Worm (Caenorhabditis elegans) whole organism, late embryonic: ENCODE measurements around the gene cox-18.

Experiments used
- C08G9.2 ChIP-seq: sonication (generic microtip); optimal IDR thresholded peaks from 2 replicates; lab custom pipeline; 2016; ENCODE audit warnings: mild to moderate bottlenecking, missing genetic modification characterization, moderate library complexity, missing compliant biosample characterization
- F13H6.1 ChIP-seq: sonication (generic microtip); optimal IDR thresholded peaks from 2 replicates; lab custom pipeline; 2016; ENCODE audit warnings: missing genetic modification characterization, missing compliant biosample characterization
- ahr-1 ChIP-seq: sonication (generic microtip); optimal IDR thresholded peaks from 2 replicates; lab custom pipeline; 2016; ENCODE audit warnings: missing genetic modification characterization, missing compliant biosample characterization
- ceh-14 ChIP-seq: sonication (generic microtip); optimal IDR thresholded peaks from 2 replicates; lab custom pipeline; 2016; ENCODE audit warnings: missing genotype, missing genetic modification characterization, missing compliant biosample characterization
- ceh-19 ChIP-seq: fragments of 200-800 bp; sonication (Bioruptor generic); optimal IDR thresholded peaks from 2 replicates; lab custom pipeline; 2018; ENCODE audit warnings: mild to moderate bottlenecking, missing genetic modification characterization, missing compliant biosample characterization
- ceh-2 ChIP-seq: sonication (generic microtip); optimal IDR thresholded peaks from 2 replicates; lab custom pipeline; 2016; ENCODE audit warnings: missing genotype, missing genetic modification characterization, missing compliant biosample characterization
- ceh-22 ChIP-seq: sonication (generic microtip); optimal IDR thresholded peaks from 2 replicates; lab custom pipeline; 2017; ENCODE audit warnings: missing biosample characterization, missing genetic modification characterization
- ceh-24 ChIP-seq: sonication (generic microtip); optimal IDR thresholded peaks from 2 replicates; lab custom pipeline; 2016; ENCODE audit warnings: mild to moderate bottlenecking, missing genetic modification characterization, missing compliant biosample characterization
- ceh-31 ChIP-seq: sonication (generic microtip); optimal IDR thresholded peaks from 2 replicates; lab custom pipeline; 2016; ENCODE audit warnings: missing genetic modification characterization, missing compliant biosample characterization
- ceh-34 ChIP-seq: sonication (generic microtip); optimal IDR thresholded peaks from 2 replicates; lab custom pipeline; 2016; ENCODE audit warnings: mild to moderate bottlenecking, missing genetic modification characterization, missing compliant biosample characterization
- ceh-45 ChIP-seq: fragments of 200-800 bp; sonication (Bioruptor generic); IDR thresholded peaks from 2 replicates; pipeline ENCODE4 v1.3.6; 2022; ENCODE audit warnings: missing genetic modification reagents, missing genetic modification characterization, missing compliant biosample characterization
- ceh-6 ChIP-seq: fragments of 200-800 bp; sonication (Bioruptor generic); optimal IDR thresholded peaks from 2 replicates; lab custom pipeline; 2018; ENCODE audit warnings: mild to moderate bottlenecking, missing genetic modification characterization, missing compliant biosample characterization
- che-1 ChIP-seq: sonication (generic microtip); optimal IDR thresholded peaks from 2 replicates; lab custom pipeline; 2016; ENCODE audit warnings: mild to moderate bottlenecking, missing genetic modification characterization, missing compliant biosample characterization
- dmd-4 ChIP-seq: sonication (generic microtip); optimal IDR thresholded peaks from 2 replicates; lab custom pipeline; 2016; ENCODE audit warnings: borderline replicate concordance, missing genetic modification characterization, missing compliant biosample characterization
- elt-2 ChIP-seq: sonication (generic microtip); optimal IDR thresholded peaks from 2 replicates; lab custom pipeline; 2016; ENCODE audit warnings: missing genetic modification reagents, missing genetic modification characterization, missing compliant biosample characterization
- elt-4 ChIP-seq: sonication (generic microtip); optimal IDR thresholded peaks from 2 replicates; lab custom pipeline; 2016; ENCODE audit warnings: missing genetic modification characterization, missing compliant biosample characterization
- ets-4 ChIP-seq: sonication (generic microtip); optimal IDR thresholded peaks from 2 replicates; lab custom pipeline; 2016; ENCODE audit warnings: missing genetic modification characterization, missing compliant biosample characterization
- fax-1 ChIP-seq: sonication (generic microtip); optimal IDR thresholded peaks from 2 replicates; lab custom pipeline; 2016; ENCODE audit warnings: missing genotype, missing genetic modification characterization, missing compliant biosample characterization
- fkh-6 ChIP-seq: sonication (generic microtip); optimal IDR thresholded peaks from 2 replicates; lab custom pipeline; 2016; ENCODE audit warnings: missing genetic modification characterization, missing compliant biosample characterization
- hlh-15 ChIP-seq: sonication (generic microtip); optimal IDR thresholded peaks from 2 replicates; lab custom pipeline; 2016; ENCODE audit warnings: missing genetic modification characterization, missing compliant biosample characterization
- hlh-30 ChIP-seq: sonication (generic microtip); optimal IDR thresholded peaks from 2 replicates; lab custom pipeline; 2017; ENCODE audit warnings: antibody characterized with exemption, missing genetic modification characterization, missing compliant biosample characterization; ENCODE audit not compliant: insufficient read depth
- hlh-6 ChIP-seq: sonication (generic microtip); optimal IDR thresholded peaks from 2 replicates; lab custom pipeline; 2016; ENCODE audit warnings: missing genotype, missing genetic modification characterization, missing compliant biosample characterization
- hlh-8 ChIP-seq: sonication (generic microtip); optimal IDR thresholded peaks from 2 replicates; lab custom pipeline; 2016; ENCODE audit warnings: missing genotype, missing genetic modification characterization, missing compliant biosample characterization
- madf-2 ChIP-seq: sonication (generic microtip); optimal IDR thresholded peaks from 2 replicates; lab custom pipeline; 2017; ENCODE audit warnings: missing genetic modification characterization, missing compliant biosample characterization
- nhr-232 ChIP-seq: sonication (generic microtip); optimal IDR thresholded peaks from 2 replicates; lab custom pipeline; 2016; ENCODE audit warnings: missing genetic modification characterization, missing compliant biosample characterization
- odd-2 ChIP-seq: sonication (generic microtip); optimal IDR thresholded peaks from 2 replicates; lab custom pipeline; 2017; ENCODE audit warnings: antibody characterized with exemption, mild to moderate bottlenecking, missing genetic modification characterization, missing compliant biosample characterization
- pat-9 ChIP-seq: fragments of 200-800 bp; sonication (Bioruptor generic); optimal IDR thresholded peaks from 2 replicates; lab custom pipeline; 2018; ENCODE audit warnings: mild to moderate bottlenecking, missing genetic modification characterization, moderate library complexity, missing compliant biosample characterization
- pax-1 ChIP-seq: fragments of 150-350 bp; optimal IDR thresholded peaks from 2 replicates; lab custom pipeline; 2014; ENCODE audit warnings: missing biosample characterization, missing genetic modification characterization
- pha-2 ChIP-seq: sonication (generic microtip); optimal IDR thresholded peaks from 2 replicates; lab custom pipeline; 2017; ENCODE audit warnings: mild to moderate bottlenecking, missing genetic modification characterization, missing compliant biosample characterization
- pha-4 ChIP-seq: fragments of 150-350 bp; optimal IDR thresholded peaks from 2 replicates; lab custom pipeline; 2018; ENCODE audit warnings: missing biosample characterization, missing genetic modification reagents, missing genetic modification characterization
- pqm-1 ChIP-seq: sonication (generic microtip); optimal IDR thresholded peaks from 2 replicates; lab custom pipeline; 2016; ENCODE audit warnings: missing genetic modification characterization, missing compliant biosample characterization
- pros-1 ChIP-seq: fragments of 150-350 bp; optimal IDR thresholded peaks from 2 replicates; lab custom pipeline; 2014; ENCODE audit warnings: missing biosample characterization, missing genetic modification reagents, missing genetic modification characterization
- ref-2 ChIP-seq: sonication (generic microtip); optimal IDR thresholded peaks from 2 replicates; lab custom pipeline; 2016; ENCODE audit warnings: missing genetic modification characterization, missing compliant biosample characterization
- rnt-1 ChIP-seq: sonication (generic microtip); optimal IDR thresholded peaks from 2 replicates; lab custom pipeline; 2016; ENCODE audit warnings: missing genetic modification characterization, missing compliant biosample characterization
- sdc-2 ChIP-seq: sonication (generic microtip); optimal IDR thresholded peaks from 2 replicates; lab custom pipeline; 2016; ENCODE audit warnings: missing genotype, missing genetic modification characterization, missing compliant biosample characterization
- sox-2 ChIP-seq: fragments of 200-800 bp; sonication (Bioruptor generic); IDR thresholded peaks from 2 replicates; pipeline ENCODE4 v1.3.6; 2022; ENCODE audit warnings: missing genetic modification reagents, missing genetic modification characterization, missing compliant biosample characterization
- sox-4 ChIP-seq: sonication (generic microtip); optimal IDR thresholded peaks from 2 replicates; lab custom pipeline; 2017; ENCODE audit warnings: mild to moderate bottlenecking, missing genetic modification characterization, inconsistent platforms, missing compliant biosample characterization
- syd-9 ChIP-seq: sonication (generic microtip); optimal IDR thresholded peaks from 2 replicates; lab custom pipeline; 2016; ENCODE audit warnings: mild to moderate bottlenecking, missing genetic modification characterization, moderate library complexity, missing compliant biosample characterization
- tbx-2 ChIP-seq: sonication (generic microtip); optimal IDR thresholded peaks from 2 replicates; lab custom pipeline; 2016; ENCODE audit warnings: missing genetic modification characterization, missing compliant biosample characterization
- tbx-7 ChIP-seq: sonication (generic microtip); optimal IDR thresholded peaks from 2 replicates; lab custom pipeline; 2016; ENCODE audit warnings: missing genotype, missing genetic modification characterization, missing compliant biosample characterization
- ttx-3 ChIP-seq: sonication (generic microtip); optimal IDR thresholded peaks from 2 replicates; lab custom pipeline; 2016; ENCODE audit warnings: missing genetic modification reagents, missing genetic modification characterization, missing compliant biosample characterization
- unc-3 ChIP-seq, 2 experiments: fragments of 200-800 bp in 1 of 2; sonication (Bioruptor generic) in 1 of 2; sonication (generic microtip) in 1 of 2; conservative IDR thresholded peaks in 1 of 2; optimal IDR thresholded peaks in 1 of 2; 2 replicates each; pipeline versions ENCODE4 v1.3.6 to Lab custom; 2016 to 2022; ENCODE audit warnings: missing compliant biosample characterization in 2 of 2, missing genetic modification characterization in 2 of 2, missing genetic modification reagents in 1 of 2
- unc-42 ChIP-seq: sonication (generic microtip); optimal IDR thresholded peaks from 2 replicates; lab custom pipeline; 2016; ENCODE audit warnings: missing genotype, missing genetic modification characterization, missing compliant biosample characterization
- unc-86 ChIP-seq: sonication (generic microtip); optimal IDR thresholded peaks from 2 replicates; lab custom pipeline; 2016; ENCODE audit warnings: missing genetic modification characterization, missing compliant biosample characterization

Gene cox-18

ce11 chrIV:1067430-1067829, 29.8 kb upstream of the cox-18 start, which contains the start of gene znf-782:
znf-782 (minus strand) TSS chrIV:1067525.
- TF ChIP-seq nhr-232 (no peak), ttx-3 (no peak), fkh-6 (tag; lab: Kevin White, UChicago) (no peak), elt-4 (tag; lab: Kevin White, UChicago) (no peak), unc-86 (tag; lab: Kevin White, UChicago) (no peak), ceh-24 (no peak), syd-9 (no peak), hlh-8 (tag; lab: Kevin White, UChicago) (no peak), che-1 (tag; lab: Kevin White, UChicago) (no peak), ceh-31 (peak; percentile 43), tbx-7 (tag; lab: Kevin White, UChicago) (no peak), dmd-4 (tag; lab: Kevin White, UChicago) (no peak), ahr-1 (tag; lab: Kevin White, UChicago) (no peak), C08G9.2 (tag; lab: Kevin White, UChicago) (peak; percentile 50), pqm-1 (tag; lab: Kevin White, UChicago) (no peak), hlh-30 (tag; lab: Kevin White, UChicago) (no peak), pat-9 (tag; lab: Kevin White, UChicago) (no peak), sdc-2 (tag; lab: Kevin White, UChicago) (peak; percentile 2), pax-1 (tag; lab: Kevin White, UChicago) (no peak), F13H6.1 (tag; lab: Kevin White, UChicago) (peak; percentile 68), odd-2 (tag; lab: Kevin White, UChicago) (no peak), ceh-45 (GFP tag; lab: Robert Waterston, UW) (no peak), ets-4 (peak; percentile 51), ceh-2 (tag; lab: Kevin White, UChicago) (peak; percentile 35), unc-3 (GFP tag; conservative IDR thresholded peaks at IDR 0.05; lab: Robert Waterston, UW) (no peak), unc-3 (tag; optimal IDR thresholded peaks at IDR 0.05; lab: Kevin White, UChicago) (no peak), hlh-15 (tag; lab: Kevin White, UChicago) (no peak), ref-2 (peak; percentile 44), hlh-6 (tag; lab: Kevin White, UChicago) (no peak), fax-1 (tag; lab: Kevin White, UChicago) (no peak), tbx-2 (peak; percentile 41), ceh-22 (no peak), ceh-34 (peak; percentile 75), elt-2 (tag; lab: Kevin White, UChicago) (no peak), madf-2 (tag; lab: Kevin White, UChicago) (no peak), ceh-14 (tag; lab: Kevin White, UChicago) (peak; percentile 32), rnt-1 (peak; percentile 20), sox-2 (GFP tag; lab: Robert Waterston, UW) (no peak), ceh-6 (GFP tag; lab: Kevin White, UChicago) (no peak), pros-1 (no peak), sox-4 (tag; lab: Kevin White, UChicago) (no peak), pha-2 (tag; lab: Kevin White, UChicago) (no peak), pha-4 (tag; lab: Kevin White, UChicago) (no peak), ceh-19 (GFP tag; lab: Kevin White, UChicago) (peak; percentile 39), unc-42 (tag; lab: Kevin White, UChicago) (peak; percentile 20)
